Fruit fly (Drosophila melanogaster) whole organism, embryonic: ENCODE measurements around the gene CG17264.

Experiments used
- Ada2b ChIP-seq: fragments of 200-800 bp; sonication (Bioruptor generic); IDR thresholded peaks from 2 replicates; pipeline ENCODE4 v1.3.6; 2022; ENCODE audit warnings: missing biosample characterization, missing genetic modification characterization
- CG10979 ChIP-seq: fragments of 200-800 bp; sonication (Bioruptor generic); optimal IDR thresholded peaks from 2 replicates; lab custom pipeline; 2018; ENCODE audit warnings: missing biosample characterization, mild to moderate bottlenecking, missing genetic modification characterization, moderate library complexity
- CG11504 ChIP-seq: fragments of 200-800 bp; sonication (Bioruptor generic); optimal IDR thresholded peaks from 3 replicates; lab custom pipeline; 2019; ENCODE audit warnings: missing biosample characterization, mild to moderate bottlenecking, missing genetic modification characterization, moderate library complexity
- CG11695 ChIP-seq: fragments of 200-800 bp; sonication (Bioruptor generic); IDR thresholded peaks from 3 replicates; pipeline ENCODE4 v1.3.6; 2022; ENCODE audit warnings: missing biosample characterization, missing genetic modification characterization
- CG13287 ChIP-seq: fragments of 200-800 bp; sonication (Bioruptor generic); IDR thresholded peaks from 2 replicates; pipeline ENCODE4 v1.3.6; 2022; ENCODE audit warnings: missing biosample characterization, missing genetic modification characterization; ENCODE audit not compliant: partially characterized antibody
- CG14014 ChIP-seq: fragments of 200-800 bp; sonication (Bioruptor generic); IDR thresholded peaks from 2 replicates; pipeline ENCODE4 v1.3.6; 2022; ENCODE audit warnings: missing biosample characterization, missing genetic modification characterization
- CG1529 ChIP-seq: fragments of 200-800 bp; sonication (Bioruptor generic); optimal IDR thresholded peaks from 3 replicates; lab custom pipeline; 2018; ENCODE audit warnings: missing biosample characterization, missing genetic modification characterization
- CG15601 ChIP-seq: fragments of 200-800 bp; sonication (Bioruptor generic); optimal IDR thresholded peaks from 3 replicates; lab custom pipeline; 2019; ENCODE audit warnings: missing biosample characterization, mild to moderate bottlenecking, missing genetic modification characterization, moderate library complexity
- CG17802 ChIP-seq: fragments of 200-800 bp; sonication (Bioruptor generic); optimal IDR thresholded peaks from 2 replicates; lab custom pipeline; 2018; ENCODE audit warnings: missing biosample characterization, mild to moderate bottlenecking, missing genetic modification characterization, moderate library complexity
- CG2875 ChIP-seq: fragments of 200-800 bp; sonication (Bioruptor generic); optimal IDR thresholded peaks from 2 replicates; lab custom pipeline; 2017; ENCODE audit warnings: missing biosample characterization, mild to moderate bottlenecking, missing genetic modification characterization, missing genetic modification reagents
- CG31224 ChIP-seq: fragments of 200-800 bp; sonication (Bioruptor generic); IDR thresholded peaks from 2 replicates; pipeline ENCODE4 v1.3.6; 2022; ENCODE audit warnings: missing biosample characterization, missing genetic modification characterization
- CG3407 ChIP-seq: fragments of 200-800 bp; sonication (Bioruptor generic); optimal IDR thresholded peaks from 2 replicates; lab custom pipeline; 2018; ENCODE audit warnings: missing biosample characterization, mild to moderate bottlenecking, missing genetic modification characterization
- CG4820 ChIP-seq: fragments of 200-800 bp; sonication (Bioruptor generic); optimal IDR thresholded peaks from 3 replicates; lab custom pipeline; 2016; ENCODE audit warnings: missing biosample characterization, missing genetic modification characterization
- CG6689 ChIP-seq: fragments of 200-800 bp; sonication (Bioruptor generic); IDR thresholded peaks from 2 replicates; pipeline ENCODE4 v1.3.6; 2022; ENCODE audit warnings: missing biosample characterization, missing genetic modification characterization
- CG6854 ChIP-seq: fragments of 200-800 bp; sonication (Bioruptor generic); optimal IDR thresholded peaks from 3 replicates; lab custom pipeline; 2017; ENCODE audit warnings: missing biosample characterization, mild to moderate bottlenecking, missing genetic modification characterization
- CG9876 ChIP-seq: fragments of 200-800 bp; sonication (Bioruptor generic); optimal IDR thresholded peaks from 2 replicates; lab custom pipeline; 2016; ENCODE audit warnings: missing biosample characterization, missing genetic modification characterization
- Camta ChIP-seq: fragments of 200-800 bp; sonication (Bioruptor generic); optimal IDR thresholded peaks from 2 replicates; lab custom pipeline; 2016; ENCODE audit warnings: missing biosample characterization, missing genetic modification characterization
- Chrac-16 ChIP-seq: fragments of 200-800 bp; sonication (Bioruptor generic); optimal IDR thresholded peaks from 3 replicates; lab custom pipeline; 2016; ENCODE audit warnings: missing biosample characterization, missing genetic modification characterization
- D19A ChIP-seq: fragments of 200-800 bp; optimal IDR thresholded peaks from 3 replicates; lab custom pipeline; 2019; ENCODE audit warnings: missing biosample characterization, mild to moderate bottlenecking, missing genetic modification characterization, moderate library complexity
- Deaf1 ChIP-seq: fragments of 200-800 bp; optimal IDR thresholded peaks from 3 replicates; lab custom pipeline; 2019; ENCODE audit warnings: missing biosample characterization, mild to moderate bottlenecking, missing genetic modification characterization, moderate library complexity
- Dip2 ChIP-seq: fragments of 200-800 bp; sonication (Bioruptor generic); IDR thresholded peaks from 2 replicates; pipeline ENCODE4 v1.3.6; 2022; ENCODE audit warnings: missing biosample characterization, missing genetic modification characterization
- Dll ChIP-seq: fragments of 200-800 bp; sonication (Bioruptor generic); IDR thresholded peaks from 4 replicates; pipeline ENCODE4 v1.3.6; 2022; ENCODE audit warnings: missing biosample characterization, missing genetic modification characterization; ENCODE audit not compliant: partially characterized antibody
- Drgx ChIP-seq: fragments of 200-800 bp; sonication (Bioruptor generic); IDR thresholded peaks from 2 replicates; pipeline ENCODE4 v1.3.6; 2022; ENCODE audit warnings: missing biosample characterization, missing genetic modification characterization
- HLH4C ChIP-seq: fragments of 200-800 bp; sonication (Bioruptor generic); IDR thresholded peaks from 3 replicates; pipeline ENCODE4 v1.3.6; 2022; ENCODE audit warnings: missing biosample characterization, missing genetic modification characterization; ENCODE audit not compliant: partially characterized antibody
- Hr39 ChIP-seq: fragments of >200 bp; optimal IDR thresholded peaks from 2 replicates; lab custom pipeline; 2017
- Jarid2 ChIP-seq: fragments of 200-800 bp; sonication (Bioruptor generic); optimal IDR thresholded peaks from 3 replicates; lab custom pipeline; 2017; ENCODE audit warnings: mild to moderate bottlenecking, missing biosample characterization, missing genetic modification reagents, missing genetic modification characterization
- Kr ChIP-seq: fragments of 200-800 bp; sonication (Bioruptor generic); optimal IDR thresholded peaks from 2 replicates; lab custom pipeline; 2017; ENCODE audit warnings: missing biosample characterization, mild to moderate bottlenecking, missing genetic modification characterization
- Nf-YC ChIP-seq: fragments of 200-800 bp; optimal IDR thresholded peaks from 3 replicates; lab custom pipeline; 2019; ENCODE audit warnings: missing biosample characterization, mild to moderate bottlenecking, missing genetic modification characterization, moderate library complexity
- Opbp ChIP-seq: fragments of 200-800 bp; sonication (Bioruptor generic); IDR thresholded peaks from 3 replicates; pipeline ENCODE4 v1.3.6; 2022; ENCODE audit warnings: missing biosample characterization, missing genetic modification characterization; ENCODE audit not compliant: partially characterized antibody
- PHDP ChIP-seq: fragments of 200-800 bp; sonication (Bioruptor generic); optimal IDR thresholded peaks from 3 replicates; lab custom pipeline; 2018; ENCODE audit warnings: missing biosample characterization, mild to moderate bottlenecking, missing genetic modification characterization, moderate library complexity
- Six4 ChIP-seq: fragments of 200-800 bp; sonication (Bioruptor generic); optimal IDR thresholded peaks from 2 replicates; lab custom pipeline; 2016; ENCODE audit warnings: missing biosample characterization, missing genetic modification characterization
- Sry-δ ChIP-seq: fragments of 200-800 bp; sonication (Bioruptor generic); optimal IDR thresholded peaks from 2 replicates; lab custom pipeline; 2016; ENCODE audit warnings: missing biosample characterization, missing genetic modification characterization
- Stat92E ChIP-seq, 3 experiments: fragments of >200 bp in 2 of 3; fragments of 200-800 bp in 1 of 3; sonication (Bioruptor generic) in 1 of 3; optimal IDR thresholded peaks; 2 replicates each; lab custom pipeline; 2017 to 2019; ENCODE audit warnings: missing biosample characterization in 3 of 3, missing genetic modification characterization in 3 of 3, mild to moderate bottlenecking in 1 of 3, moderate library complexity in 1 of 3
- Xrp1 ChIP-seq: fragments of 200-800 bp; sonication (Bioruptor generic); IDR thresholded peaks from 2 replicates; pipeline ENCODE4 v1.3.6; 2022; ENCODE audit warnings: missing biosample characterization, missing genetic modification characterization
- ac ChIP-seq: fragments of 200-800 bp; sonication (Bioruptor generic); optimal IDR thresholded peaks from 3 replicates; lab custom pipeline; 2017; ENCODE audit warnings: missing biosample characterization, mild to moderate bottlenecking, missing genetic modification characterization
- al ChIP-seq: fragments of 200-800 bp; sonication (Bioruptor generic); IDR thresholded peaks from 2 replicates; pipeline ENCODE4 v1.3.6; 2022; ENCODE audit warnings: missing biosample characterization, missing genetic modification characterization
- bsh ChIP-seq, 2 experiments: fragments of 200-800 bp; sonication (Bioruptor generic); optimal IDR thresholded peaks; 2 replicates each; lab custom pipeline; 2017 to 2018; ENCODE audit warnings: mild to moderate bottlenecking in 2 of 2, missing biosample characterization in 2 of 2, missing genetic modification characterization in 2 of 2, moderate library complexity in 1 of 2
- cad ChIP-seq: fragments of >200 bp; optimal IDR thresholded peaks from 2 replicates; lab custom pipeline; 2017; ENCODE audit warnings: missing biosample characterization, missing genetic modification characterization
- crol ChIP-seq: fragments of 200-800 bp; sonication (Bioruptor generic); IDR thresholded peaks from 2 replicates; pipeline ENCODE4 v1.3.6; 2022; ENCODE audit warnings: missing biosample characterization, missing genetic modification characterization
- dm ChIP-seq: fragments of 200-800 bp; sonication (Bioruptor generic); optimal IDR thresholded peaks from 3 replicates; lab custom pipeline; 2016; ENCODE audit warnings: missing biosample characterization, missing genetic modification characterization
- dpn ChIP-seq, 2 experiments: fragments of 200-800 bp; sonication (Bioruptor generic); optimal IDR thresholded peaks; 3 replicates each; lab custom pipeline; 2016; ENCODE audit warnings: missing biosample characterization in 2 of 2, missing genetic modification characterization in 2 of 2
- ftz-f1 ChIP-seq: fragments of 200-800 bp; sonication (Bioruptor generic); optimal IDR thresholded peaks from 2 replicates; lab custom pipeline; 2016; ENCODE audit warnings: missing biosample characterization, missing genetic modification characterization
- ham ChIP-seq: fragments of 200-800 bp; sonication (Bioruptor generic); IDR thresholded peaks from 2 replicates; pipeline ENCODE4 v1.3.6; 2022; ENCODE audit warnings: missing biosample characterization, missing genetic modification characterization
- klu ChIP-seq: fragments of 200-800 bp; sonication (Bioruptor generic); IDR thresholded peaks from 2 replicates; pipeline ENCODE4 v1.3.6; 2022; ENCODE audit warnings: missing biosample characterization, missing genetic modification characterization
- nom ChIP-seq: fragments of 200-800 bp; sonication (Bioruptor generic); optimal IDR thresholded peaks from 2 replicates; lab custom pipeline; 2017; ENCODE audit warnings: missing biosample characterization, missing genetic modification characterization, mild to moderate bottlenecking, moderate library complexity, missing genetic modification reagents
- rib ChIP-seq: fragments of 200-800 bp; sonication (Bioruptor generic); IDR thresholded peaks from 2 replicates; pipeline ENCODE4 v1.3.6; 2022; ENCODE audit warnings: missing biosample characterization, missing genetic modification characterization
- tna ChIP-seq: fragments of 200-800 bp; sonication (Bioruptor generic); IDR thresholded peaks from 2 replicates; pipeline ENCODE4 v1.3.6; 2022; ENCODE audit warnings: missing biosample characterization, missing genetic modification characterization; ENCODE audit not compliant: partially characterized antibody
- toy ChIP-seq: fragments of 200-800 bp; sonication (Bioruptor generic); IDR thresholded peaks from 2 replicates; pipeline ENCODE4 v1.3.6; 2022; ENCODE audit warnings: missing biosample characterization, missing genetic modification characterization
- wek ChIP-seq: fragments of 200-800 bp; sonication (Bioruptor generic); optimal IDR thresholded peaks from 3 replicates; lab custom pipeline; 2018; ENCODE audit warnings: missing biosample characterization, mild to moderate bottlenecking, missing genetic modification characterization, moderate library complexity

CG17264 gene

dm6 chr2L:3006925-3007426 lies 11.3 kb upstream of the CG17264 start (continued):
- TF ChIP-seq Ada2b (GFP tag; lab: Robert Waterston, UW) (no peak), Kr (GFP tag; lab: Kevin White, UChicago) (no peak), ftz-f1 (no peak)

dm6 chr2L:3009438-3009837 lies 8.9 kb upstream of the CG17264 start:
- TF ChIP-seq ham (no peak), cad (GFP tag; lab: Kevin White, UChicago) (no peak), CG11504 (tag; lab: Kevin White, UChicago) (no peak), Nf-YC (no peak), Stat92E (GFP tag; optimal IDR thresholded peaks at IDR 0.05; lab: Kevin White, UChicago) (no peak), Sry-δ (no peak), crol (GFP tag; lab: Robert Waterston, UW) (no peak), Hr39 (no peak), bsh (GFP tag; optimal IDR thresholded peaks at IDR 0.05; lab: Kevin White, UChicago) (no peak), CG3407 (GFP tag; lab: Kevin White, UChicago) (no peak), Chrac-16 (no peak), Dll (GFP tag; lab: Robert Waterston, UW) (no peak), ac (no peak), CG6854 (no peak), CG2875 (no peak), dpn (GFP tag; optimal IDR thresholded peaks at IDR 0.05; lab: Kevin White, UChicago) (no peak)

dm6 chr2L:3011484-3011883 lies 6.8 kb upstream of the CG17264 start:
- TF ChIP-seq Deaf1 (tag; lab: Kevin White, UChicago): no peak
- TF ChIP-seq CG17802: no peak
- peak; percentile 47 for TF ChIP-seq nom (GFP tag; lab: Kevin White, UChicago)
- no peak for TF ChIP-seq Six4 (GFP tag; lab: Kevin White, UChicago)
- TF ChIP-seq Dip2: no peak
- TF ChIP-seq CG11695 (GFP tag; lab: Robert Waterston, UW): no peak
- no peak for TF ChIP-seq Opbp (GFP tag; lab: Robert Waterston, UW)
- TF ChIP-seq bsh (GFP tag; optimal IDR thresholded peaks at IDR 0.05; lab: Kevin White, UChicago): peak in 1 of 2 experiments; percentile 17
- no peak for TF ChIP-seq Chrac-16
- peak; percentile 32 for TF ChIP-seq D19A (tag; lab: Kevin White, UChicago)
- TF ChIP-seq PHDP (tag; lab: Kevin White, UChicago): no peak
- TF ChIP-seq toy: no peak
- TF ChIP-seq CG15601: no peak
- TF ChIP-seq CG13287 (GFP tag; lab: Robert Waterston, UW): no peak
- TF ChIP-seq CG10979 (tag; lab: Kevin White, UChicago): no peak
- TF ChIP-seq CG4820 (GFP tag; lab: Kevin White, UChicago): no peak
- 0 out of 2 replicates have a peak, but pooled peaks have one; percentile 18 for TF ChIP-seq Xrp1 (GFP tag; lab: Robert Waterston, UW)
- TF ChIP-seq CG6689 (GFP tag; lab: Robert Waterston, UW): no peak

- TF ChIP-seq Jarid2 (GFP tag; lab: Kevin White, UChicago) (no peak), HLH4C (GFP tag; lab: Robert Waterston, UW) (no peak), CG1529 (GFP tag; lab: Kevin White, UChicago) (peak; percentile 6), Camta (GFP tag; lab: Kevin White, UChicago) (no peak), tna (no peak), klu (no peak), CG31224 (GFP tag; lab: Robert Waterston, UW) (no peak), CG15601 (no peak), rib (GFP tag; lab: Robert Waterston, UW) (no peak), Drgx (GFP tag; lab: Robert Waterston, UW) (peak; percentile 76), CG14014 (0 out of 2 replicates have a peak, but pooled peaks have one; percentile 10), al (no peak), wek (no peak), CG9876 (GFP tag; lab: Kevin White, UChicago) (no peak), dm (GFP tag; lab: Kevin White, UChicago) (no peak)
These were observed 5.5 kb upstream of the CG17264 start for dm6 chr2L:3012780-3013179.
